Fruit fly (Drosophila melanogaster) whole organism, embryonic: Measurements from ENCODE around the gene CG31883.

ENCODE experiments used
- Abd-B ChIP-seq: fragments of 200-800 bp; sonication (Bioruptor generic); optimal IDR thresholded peaks from 2 replicates; lab custom pipeline; 2018; ENCODE audit warnings: missing biosample characterization, mild to moderate bottlenecking, missing genetic modification characterization, moderate library complexity
- Blimp-1 ChIP-seq: fragments of 200-800 bp; sonication (Bioruptor generic); optimal IDR thresholded peaks from 3 replicates; lab custom pipeline; 2018; ENCODE audit warnings: missing biosample characterization, missing genetic modification characterization, mild to moderate bottlenecking, moderate library complexity, missing genetic modification reagents
- CG10274 ChIP-seq: fragments of 200-800 bp; sonication (Bioruptor generic); optimal IDR thresholded peaks from 3 replicates; lab custom pipeline; 2017; ENCODE audit warnings: missing biosample characterization, mild to moderate bottlenecking, missing genetic modification characterization
- CG11398 ChIP-seq: fragments of 200-800 bp; sonication (Bioruptor generic); optimal IDR thresholded peaks from 2 replicates; lab custom pipeline; 2016; ENCODE audit warnings: missing biosample characterization, missing genetic modification characterization
- CG11560 ChIP-seq: fragments of 200-800 bp; sonication (Bioruptor generic); IDR thresholded peaks from 3 replicates; pipeline ENCODE4 v1.3.6; 2022; ENCODE audit warnings: missing biosample characterization, missing genetic modification characterization
- CG12942 ChIP-seq: fragments of 200-800 bp; sonication (Bioruptor generic); optimal IDR thresholded peaks from 3 replicates; lab custom pipeline; 2016; ENCODE audit warnings: missing biosample characterization, missing genetic modification characterization
- CG1529 ChIP-seq: fragments of 200-800 bp; sonication (Bioruptor generic); optimal IDR thresholded peaks from 3 replicates; lab custom pipeline; 2018; ENCODE audit warnings: missing biosample characterization, missing genetic modification characterization
- CG15479 ChIP-seq: fragments of 200-800 bp; sonication (Bioruptor generic); optimal IDR thresholded peaks from 3 replicates; lab custom pipeline; 2019; ENCODE audit warnings: missing biosample characterization, mild to moderate bottlenecking, missing genetic modification characterization, moderate library complexity
- CG1602 ChIP-seq: fragments of 200-800 bp; sonication (Bioruptor generic); optimal IDR thresholded peaks from 3 replicates; lab custom pipeline; 2016; ENCODE audit warnings: missing biosample characterization, missing genetic modification characterization
- CG17568 ChIP-seq: fragments of 200-800 bp; sonication (Bioruptor generic); optimal IDR thresholded peaks from 2 replicates; lab custom pipeline; 2018; ENCODE audit warnings: missing biosample characterization, mild to moderate bottlenecking, missing genetic modification characterization, moderate library complexity
- CG17829 ChIP-seq: fragments of 200-800 bp; optimal IDR thresholded peaks from 2 replicates; lab custom pipeline; 2019; ENCODE audit warnings: missing biosample characterization, mild to moderate bottlenecking, missing genetic modification characterization, moderate library complexity
- CG1832 ChIP-seq: fragments of 200-800 bp; sonication (Bioruptor generic); optimal IDR thresholded peaks from 2 replicates; lab custom pipeline; 2017; ENCODE audit warnings: missing biosample characterization, mild to moderate bottlenecking, missing genetic modification characterization, inconsistent platforms
- CG2116 ChIP-seq: fragments of 200-800 bp; sonication (Bioruptor generic); optimal IDR thresholded peaks from 3 replicates; lab custom pipeline; 2018; ENCODE audit warnings: missing biosample characterization, mild to moderate bottlenecking, missing genetic modification characterization
- CG34224 ChIP-seq: fragments of 200-800 bp; sonication (Bioruptor generic); IDR thresholded peaks from 3 replicates; pipeline ENCODE4 v1.3.6; 2022; ENCODE audit warnings: missing biosample characterization, missing genetic modification characterization; ENCODE audit not compliant: partially characterized antibody
- CG4328 ChIP-seq: fragments of 200-800 bp; sonication (Bioruptor generic); optimal IDR thresholded peaks from 3 replicates; lab custom pipeline; 2017; ENCODE audit warnings: missing biosample characterization, missing genetic modification reagents, missing genetic modification characterization
- CG4820 ChIP-seq: fragments of 200-800 bp; sonication (Bioruptor generic); optimal IDR thresholded peaks from 3 replicates; lab custom pipeline; 2016; ENCODE audit warnings: missing biosample characterization, missing genetic modification characterization
- CG6689 ChIP-seq: fragments of 200-800 bp; sonication (Bioruptor generic); IDR thresholded peaks from 2 replicates; pipeline ENCODE4 v1.3.6; 2022; ENCODE audit warnings: missing biosample characterization, missing genetic modification characterization
- CG7839 ChIP-seq: fragments of 200-800 bp; sonication (Bioruptor generic); optimal IDR thresholded peaks from 3 replicates; lab custom pipeline; 2018; ENCODE audit warnings: missing biosample characterization, mild to moderate bottlenecking, missing genetic modification characterization, moderate library complexity
- CG8478 ChIP-seq: fragments of >200 bp; optimal IDR thresholded peaks from 2 replicates; lab custom pipeline; 2018
- CG9609 ChIP-seq: fragments of 200-800 bp; sonication (Bioruptor generic); optimal IDR thresholded peaks from 3 replicates; lab custom pipeline; 2016; ENCODE audit warnings: missing biosample characterization, missing genetic modification characterization
- CG9797 ChIP-seq: fragments of 200-800 bp; sonication (Bioruptor generic); optimal IDR thresholded peaks from 3 replicates; lab custom pipeline; 2018; ENCODE audit warnings: missing biosample characterization, mild to moderate bottlenecking, missing genetic modification characterization
- Camta ChIP-seq: fragments of 200-800 bp; sonication (Bioruptor generic); optimal IDR thresholded peaks from 2 replicates; lab custom pipeline; 2016; ENCODE audit warnings: missing biosample characterization, missing genetic modification characterization
- D19A ChIP-seq: fragments of 200-800 bp; optimal IDR thresholded peaks from 3 replicates; lab custom pipeline; 2019; ENCODE audit warnings: missing biosample characterization, mild to moderate bottlenecking, missing genetic modification characterization, moderate library complexity
- Dip2 ChIP-seq: fragments of 200-800 bp; sonication (Bioruptor generic); IDR thresholded peaks from 2 replicates; pipeline ENCODE4 v1.3.6; 2022; ENCODE audit warnings: missing biosample characterization, missing genetic modification characterization
- E2f1 ChIP-seq: fragments of 200-800 bp; sonication (Bioruptor generic); IDR thresholded peaks from 2 replicates; pipeline ENCODE4 v1.3.6; 2022; ENCODE audit warnings: missing biosample characterization, missing genetic modification characterization
- Elba2 ChIP-seq: fragments of 200-800 bp; sonication (Bioruptor generic); optimal IDR thresholded peaks from 3 replicates; lab custom pipeline; 2016; ENCODE audit warnings: missing biosample characterization, missing genetic modification characterization
- Fer2 ChIP-seq: fragments of 200-800 bp; sonication (Bioruptor generic); optimal IDR thresholded peaks from 2 replicates; lab custom pipeline; 2018; ENCODE audit warnings: missing biosample characterization, mild to moderate bottlenecking, missing genetic modification characterization, moderate library complexity
- HLH4C ChIP-seq: fragments of 200-800 bp; sonication (Bioruptor generic); IDR thresholded peaks from 3 replicates; pipeline ENCODE4 v1.3.6; 2022; ENCODE audit warnings: missing biosample characterization, missing genetic modification characterization; ENCODE audit not compliant: partially characterized antibody
- HLHmδ ChIP-seq: fragments of 200-800 bp; sonication (Bioruptor generic); optimal IDR thresholded peaks from 2 replicates; lab custom pipeline; 2018; ENCODE audit warnings: missing biosample characterization, mild to moderate bottlenecking, missing genetic modification characterization, moderate library complexity
- Meics ChIP-seq: fragments of 200-800 bp; sonication (Bioruptor generic); optimal IDR thresholded peaks from 2 replicates; lab custom pipeline; 2017; ENCODE audit warnings: missing biosample characterization, mild to moderate bottlenecking, missing genetic modification characterization
- Myb ChIP-seq: fragments of 200-800 bp; sonication (Bioruptor generic); optimal IDR thresholded peaks from 2 replicates; lab custom pipeline; 2016; ENCODE audit warnings: missing biosample characterization, missing genetic modification characterization
- PHDP ChIP-seq: fragments of 200-800 bp; sonication (Bioruptor generic); optimal IDR thresholded peaks from 3 replicates; lab custom pipeline; 2018; ENCODE audit warnings: missing biosample characterization, mild to moderate bottlenecking, missing genetic modification characterization, moderate library complexity
- Sin3A ChIP-seq: fragments of >200 bp; optimal IDR thresholded peaks from 2 replicates; lab custom pipeline; 2018
- Vsx1 ChIP-seq: fragments of 200-800 bp; sonication (Bioruptor generic); optimal IDR thresholded peaks from 2 replicates; lab custom pipeline; 2017; ENCODE audit warnings: missing biosample characterization, mild to moderate bottlenecking, missing genetic modification characterization, missing genetic modification reagents
- ara ChIP-seq: fragments of 200-800 bp; sonication (Bioruptor generic); IDR thresholded peaks from 2 replicates; pipeline ENCODE4 v1.3.6; 2022; ENCODE audit warnings: missing biosample characterization, missing genetic modification characterization
- ase ChIP-seq: fragments of 200-800 bp; sonication (Bioruptor generic); IDR thresholded peaks from 3 replicates; pipeline ENCODE4 v1.3.6; 2022; ENCODE audit warnings: missing biosample characterization, missing genetic modification characterization
- ash1 ChIP-seq: fragments of 200-800 bp; sonication (Bioruptor generic); optimal IDR thresholded peaks from 2 replicates; lab custom pipeline; 2018; ENCODE audit warnings: missing biosample characterization, mild to moderate bottlenecking, missing genetic modification characterization
- crc ChIP-seq: fragments of 200-800 bp; sonication (Bioruptor generic); optimal IDR thresholded peaks from 2 replicates; lab custom pipeline; 2016; ENCODE audit warnings: missing biosample characterization, missing genetic modification characterization
- danr ChIP-seq: fragments of 200-800 bp; sonication (Bioruptor generic); IDR thresholded peaks from 2 replicates; pipeline ENCODE4 v1.3.6; 2022; ENCODE audit warnings: missing biosample characterization, missing genetic modification characterization
- dati ChIP-seq: fragments of 200-800 bp; sonication (Bioruptor generic); IDR thresholded peaks from 2 replicates; pipeline ENCODE4 v1.3.6; 2022; ENCODE audit warnings: missing biosample characterization, missing genetic modification characterization
- gt ChIP-seq: fragments of 200-800 bp; sonication (Bioruptor generic); IDR thresholded peaks from 2 replicates; pipeline ENCODE4 v1.3.6; 2022; ENCODE audit warnings: missing biosample characterization, missing genetic modification characterization
- hth ChIP-seq: fragments of >200 bp; optimal IDR thresholded peaks from 2 replicates; lab custom pipeline; 2017; ENCODE audit warnings: inconsistent platforms
- lola ChIP-seq, 3 experiments: fragments of >200 bp in 2 of 3; fragments of 200-800 bp in 1 of 3; sonication (Bioruptor generic) in 1 of 3; optimal IDR thresholded peaks; 2 replicates each; lab custom pipeline; 2017 to 2019; ENCODE audit warnings: missing biosample characterization in 3 of 3, missing genetic modification characterization in 3 of 3, mild to moderate bottlenecking in 1 of 3, moderate library complexity in 1 of 3
- nerfin-2 ChIP-seq: fragments of 200-800 bp; sonication (Bioruptor generic); IDR thresholded peaks from 2 replicates; pipeline ENCODE4 v1.3.6; 2022; ENCODE audit warnings: missing biosample characterization, missing genetic modification characterization; ENCODE audit not compliant: partially characterized antibody
- oc ChIP-seq: fragments of 200-800 bp; sonication (Bioruptor generic); optimal IDR thresholded peaks from 2 replicates; lab custom pipeline; 2018; ENCODE audit warnings: missing biosample characterization, mild to moderate bottlenecking, missing genetic modification characterization, moderate library complexity
- pb ChIP-seq: fragments of 200-800 bp; sonication (Bioruptor generic); optimal IDR thresholded peaks from 3 replicates; lab custom pipeline; 2016; ENCODE audit warnings: missing biosample characterization, missing genetic modification characterization
- ranshi ChIP-seq: fragments of 200-800 bp; sonication (Bioruptor generic); IDR thresholded peaks from 2 replicates; pipeline ENCODE4 v1.3.6; 2022; ENCODE audit warnings: missing biosample characterization, missing genetic modification characterization
- sd ChIP-seq: fragments of 200-800 bp; sonication (Bioruptor generic); optimal IDR thresholded peaks from 3 replicates; lab custom pipeline; 2018; ENCODE audit warnings: missing biosample characterization, mild to moderate bottlenecking, missing genetic modification characterization, moderate library complexity
- so ChIP-seq: fragments of 200-800 bp; sonication (Bioruptor generic); IDR thresholded peaks from 3 replicates; pipeline ENCODE4 v1.3.6; 2022; ENCODE audit warnings: missing biosample characterization, missing genetic modification characterization

Gene CG31883

dm6 chr2L:9520886-9521868 is 7.1 kb upstream of the CG31883 start, which contains the start of gene Oatp30B (continued):
- peak; percentile 95 for TF ChIP-seq HLH4C (GFP tag; lab: Robert Waterston, UW)
- TF ChIP-seq CG1832 (GFP tag; lab: Kevin White, UChicago): peak; percentile 82
- peak; percentile 95 for TF ChIP-seq CG9609 (GFP tag; lab: Kevin White, UChicago)
- TF ChIP-seq CG11560 (tag; lab: Robert Waterston, UW): peak; percentile 89; the same call in 2 of the 3 replicates
- TF ChIP-seq Fer2 (tag; lab: Kevin White, UChicago): peak; percentile 96
- TF ChIP-seq CG11398 (GFP tag; lab: Kevin White, UChicago): peak; percentile 87
- peak; percentile 92 for TF ChIP-seq CG4328 (GFP tag; lab: Kevin White, UChicago)
- TF ChIP-seq ash1: peak; percentile 79
- TF ChIP-seq CG1529 (GFP tag; lab: Kevin White, UChicago): peak; percentile 88
- peak in 1 of 3 experiments; percentile 96 for TF ChIP-seq lola (GFP tag; optimal IDR thresholded peaks at IDR 0.05; lab: Kevin White, UChicago)
- peak; percentile 95 for TF ChIP-seq Camta (GFP tag; lab: Kevin White, UChicago)
- peak; percentile 99 for TF ChIP-seq CG34224 (GFP tag; lab: Robert Waterston, UW)
- peak; percentile 94 for TF ChIP-seq danr (GFP tag; lab: Robert Waterston, UW)
- peak; percentile 87 for TF ChIP-seq nerfin-2 (GFP tag; lab: Robert Waterston, UW)
- TF ChIP-seq CG7839: peak; percentile 96
- TF ChIP-seq Vsx1 (GFP tag; lab: Kevin White, UChicago): peak; percentile 81
- TF ChIP-seq so (GFP tag; lab: Robert Waterston, UW): peak; percentile 95
- peak; percentile 98 for TF ChIP-seq CG1602 (GFP tag; lab: Kevin White, UChicago)
- TF ChIP-seq Sin3A (lab: Kevin White, UChicago): no peak
- TF ChIP-seq gt (GFP tag; lab: Robert Waterston, UW): peak; percentile 93
- TF ChIP-seq CG9797 (GFP tag; lab: Kevin White, UChicago): peak; percentile 52
- TF ChIP-seq ara (GFP tag; lab: Robert Waterston, UW): peak; percentile 97
- peak; percentile 80 for TF ChIP-seq Myb (GFP tag; lab: Kevin White, UChicago)
- peak; percentile 96 for TF ChIP-seq CG6689 (GFP tag; lab: Robert Waterston, UW)
- TF ChIP-seq Abd-B (GFP tag; lab: Kevin White, UChicago): peak; percentile 96
- TF ChIP-seq sd (tag; lab: Kevin White, UChicago): peak; percentile 88
- no peak for TF ChIP-seq HLHmδ (GFP tag; lab: Kevin White, UChicago)
- TF ChIP-seq pb (GFP tag; lab: Kevin White, UChicago): peak; percentile 89
- TF ChIP-seq hth (lab: Kevin White, UChicago): no peak
- TF ChIP-seq CG17568 (GFP tag; lab: Kevin White, UChicago): peak; percentile 93
- TF ChIP-seq CG15479 (GFP tag; lab: Kevin White, UChicago): peak; percentile 71
- peak; percentile 97 for TF ChIP-seq CG12942 (GFP tag; lab: Kevin White, UChicago)
- no peak for TF ChIP-seq CG8478 (lab: Kevin White, UChicago)
- peak; percentile 89 for TF ChIP-seq Elba2 (GFP tag; lab: Kevin White, UChicago)
- peak; percentile 98 for TF ChIP-seq PHDP (tag; lab: Kevin White, UChicago)
- TF ChIP-seq Meics (GFP tag; lab: Kevin White, UChicago): peak; percentile 94
- peak; percentile 95 for TF ChIP-seq dati (GFP tag; lab: Robert Waterston, UW)
- TF ChIP-seq CG4820: peak; percentile 96
- peak; percentile 90 for TF ChIP-seq D19A
- peak; percentile 93 for TF ChIP-seq crc (GFP tag; lab: Kevin White, UChicago)
- peak; percentile 98 for TF ChIP-seq CG17829 (tag; lab: Kevin White, UChicago)
- TF ChIP-seq Dip2 (GFP tag; lab: Robert Waterston, UW): no peak
- TF ChIP-seq Blimp-1 (GFP tag; lab: Kevin White, UChicago): peak; percentile 95
- peak; percentile 97 for TF ChIP-seq ranshi (GFP tag; lab: Robert Waterston, UW)
- TF ChIP-seq CG2116 (GFP tag; lab: Kevin White, UChicago): peak; percentile 93
- peak; percentile 97 for TF ChIP-seq ase (GFP tag; lab: Robert Waterston, UW)
- TF ChIP-seq oc: peak; percentile 97
- peak; percentile 78 for TF ChIP-seq CG10274 (GFP tag; lab: Kevin White, UChicago)
- TF ChIP-seq E2f1 (GFP tag; lab: Robert Waterston, UW): peak; percentile 97
